Worm (Caenorhabditis elegans) whole organism, L1 larva: ENCODE results near the gene cal-5.

ENCODE experiments used
- egl-27 ChIP-seq, 2 experiments: fragments of 150-350 bp in 1 of 2; sonication (generic microtip); optimal IDR thresholded peaks; 3 replicates each; lab custom pipeline; 2017 to 2018; ENCODE audit warnings: missing biosample characterization in 2 of 2, missing genetic modification characterization in 2 of 2, missing genetic modification reagents in 2 of 2
- ets-5 ChIP-seq: fragments of 200-800 bp; sonication (Bioruptor generic); IDR thresholded peaks from 2 replicates; pipeline ENCODE4 v1.3.6; 2022; ENCODE audit warnings: missing genetic modification characterization, missing compliant biosample characterization
- lin-13 ChIP-seq: fragments of 150-350 bp; optimal IDR thresholded peaks from 2 replicates; lab custom pipeline; 2014; ENCODE audit warnings: missing biosample characterization, missing genetic modification reagents, missing genetic modification characterization
- lin-35 ChIP-seq, 2 experiments: fragments of 150-350 bp; optimal IDR thresholded peaks; 2 replicates each; lab custom pipeline; 2014; ENCODE audit warnings: missing biosample characterization in 2 of 2, missing genetic modification characterization in 2 of 2, missing genetic modification reagents in 2 of 2
- nhr-77 ChIP-seq: fragments of 150-350 bp; optimal IDR thresholded peaks from 2 replicates; lab custom pipeline; 2014; ENCODE audit warnings: missing biosample characterization, missing genetic modification characterization
- snpc-4 ChIP-seq: fragments of 150-350 bp; optimal IDR thresholded peaks from 2 replicates; lab custom pipeline; 2014; ENCODE audit warnings: missing biosample characterization, missing genetic modification characterization

ce11 chrX:5075538-5075937 lies 2.2 kb downstream of the cal-5 start:
- no peak for TF ChIP-seq snpc-4 (tag; lab: Kevin White, UChicago)
- TF ChIP-seq egl-27 (tag; optimal IDR thresholded peaks at IDR 0.05; lab: Kevin White, UChicago), result no peak
- TF ChIP-seq ets-5, result no peak
- TF ChIP-seq lin-35 (GFP tag; optimal IDR thresholded peaks at IDR 0.05; lab: Kevin White, UChicago), result no peak
- no peak for TF ChIP-seq lin-13 (GFP tag; lab: Kevin White, UChicago)
- TF ChIP-seq nhr-77 (tag; lab: Kevin White, UChicago), result no peak
